Fruit fly (Drosophila melanogaster) whole organism, embryonic: ENCODE data around the gene Gcna.

Source experiments
- Bteb2 ChIP-seq: fragments of 200-800 bp; sonication (Bioruptor generic); optimal IDR thresholded peaks from 2 replicates; lab custom pipeline; 2016; ENCODE audit warnings: missing biosample characterization, missing genetic modification characterization
- CG11504 ChIP-seq: fragments of 200-800 bp; sonication (Bioruptor generic); optimal IDR thresholded peaks from 3 replicates; lab custom pipeline; 2019; ENCODE audit warnings: missing biosample characterization, mild to moderate bottlenecking, missing genetic modification characterization, moderate library complexity
- CG11696 ChIP-seq: fragments of 200-800 bp; sonication (Bioruptor generic); IDR thresholded peaks from 2 replicates; pipeline ENCODE4 v1.3.6; 2022; ENCODE audit warnings: missing biosample characterization, missing genetic modification characterization
- CG12104 ChIP-seq: fragments of 200-800 bp; sonication (Bioruptor generic); optimal IDR thresholded peaks from 3 replicates; lab custom pipeline; 2016; ENCODE audit warnings: missing biosample characterization, missing genetic modification characterization
- CG12155 ChIP-seq: fragments of 200-800 bp; sonication (Bioruptor generic); optimal IDR thresholded peaks from 3 replicates; lab custom pipeline; 2016; ENCODE audit warnings: missing biosample characterization, missing genetic modification characterization
- CG12219 ChIP-seq: fragments of 200-800 bp; sonication (Bioruptor generic); optimal IDR thresholded peaks from 3 replicates; lab custom pipeline; 2018; ENCODE audit warnings: missing biosample characterization, mild to moderate bottlenecking, missing genetic modification characterization
- CG12659 ChIP-seq: fragments of 200-800 bp; sonication (Bioruptor generic); optimal IDR thresholded peaks from 3 replicates; lab custom pipeline; 2017; ENCODE audit warnings: mild to moderate bottlenecking, missing biosample characterization, missing genetic modification reagents, missing genetic modification characterization
- CG12942 ChIP-seq: fragments of 200-800 bp; sonication (Bioruptor generic); optimal IDR thresholded peaks from 3 replicates; lab custom pipeline; 2016; ENCODE audit warnings: missing biosample characterization, missing genetic modification characterization
- CG13123 ChIP-seq: fragments of 200-800 bp; sonication (Bioruptor generic); optimal IDR thresholded peaks from 2 replicates; lab custom pipeline; 2016; ENCODE audit warnings: missing biosample characterization, missing genetic modification characterization
- CG15011 ChIP-seq: fragments of 200-800 bp; sonication (Bioruptor generic); optimal IDR thresholded peaks from 3 replicates; lab custom pipeline; 2018; ENCODE audit warnings: missing biosample characterization, mild to moderate bottlenecking, missing genetic modification characterization
- CG16813 ChIP-seq: fragments of 200-800 bp; sonication (Bioruptor generic); IDR thresholded peaks from 3 replicates; pipeline ENCODE4 v1.3.6; 2022; ENCODE audit warnings: missing biosample characterization, missing genetic modification characterization; ENCODE audit not compliant: partially characterized antibody
- CG17359 ChIP-seq: fragments of 200-800 bp; sonication (Bioruptor generic); optimal IDR thresholded peaks from 3 replicates; lab custom pipeline; 2018; ENCODE audit warnings: missing biosample characterization, mild to moderate bottlenecking, missing genetic modification characterization, moderate library complexity
- CG2889 ChIP-seq: fragments of 200-800 bp; sonication (Bioruptor generic); IDR thresholded peaks from 3 replicates; pipeline ENCODE4 v1.3.6; 2022; ENCODE audit warnings: missing biosample characterization, missing genetic modification characterization
- CG31365 ChIP-seq: fragments of 200-800 bp; sonication (Bioruptor generic); optimal IDR thresholded peaks from 2 replicates; lab custom pipeline; 2018; ENCODE audit warnings: missing biosample characterization, mild to moderate bottlenecking, missing genetic modification characterization
- CG33557 ChIP-seq: fragments of 200-800 bp; sonication (Bioruptor generic); optimal IDR thresholded peaks from 2 replicates; lab custom pipeline; 2019; ENCODE audit warnings: missing biosample characterization, mild to moderate bottlenecking, missing genetic modification characterization, moderate library complexity
- CG34224 ChIP-seq: fragments of 200-800 bp; sonication (Bioruptor generic); IDR thresholded peaks from 3 replicates; pipeline ENCODE4 v1.3.6; 2022; ENCODE audit warnings: missing biosample characterization, missing genetic modification characterization; ENCODE audit not compliant: partially characterized antibody
- CG3838 ChIP-seq: fragments of 200-800 bp; sonication (Bioruptor generic); optimal IDR thresholded peaks from 3 replicates; lab custom pipeline; 2016; ENCODE audit warnings: missing biosample characterization, missing genetic modification characterization
- CG3847 ChIP-seq: fragments of 200-800 bp; sonication (Bioruptor generic); IDR thresholded peaks from 2 replicates; pipeline ENCODE4 v1.3.6; 2022; ENCODE audit warnings: missing biosample characterization, missing genetic modification characterization
- CG5180 ChIP-seq: fragments of 200-800 bp; sonication (Bioruptor generic); optimal IDR thresholded peaks from 3 replicates; lab custom pipeline; 2017; ENCODE audit warnings: missing biosample characterization, missing genetic modification characterization, mild to moderate bottlenecking, moderate library complexity, missing genetic modification reagents
- CG6689 ChIP-seq: fragments of 200-800 bp; sonication (Bioruptor generic); IDR thresholded peaks from 2 replicates; pipeline ENCODE4 v1.3.6; 2022; ENCODE audit warnings: missing biosample characterization, missing genetic modification characterization
- CG6854 ChIP-seq: fragments of 200-800 bp; sonication (Bioruptor generic); optimal IDR thresholded peaks from 3 replicates; lab custom pipeline; 2017; ENCODE audit warnings: missing biosample characterization, mild to moderate bottlenecking, missing genetic modification characterization
- CG7556 ChIP-seq: fragments of 200-800 bp; sonication (Bioruptor generic); optimal IDR thresholded peaks from 2 replicates; lab custom pipeline; 2017; ENCODE audit warnings: missing biosample characterization, mild to moderate bottlenecking, missing genetic modification characterization
- CG8290 ChIP-seq, 3 experiments: fragments of 200-800 bp; sonication (Bioruptor generic); optimal IDR thresholded peaks; 2 replicates each; lab custom pipeline; 2016 to 2019; ENCODE audit warnings: missing biosample characterization in 3 of 3, missing genetic modification characterization in 3 of 3, mild to moderate bottlenecking in 2 of 3, moderate library complexity in 1 of 3
- CG8359 ChIP-seq: fragments of 200-800 bp; sonication (Bioruptor generic); optimal IDR thresholded peaks from 2 replicates; lab custom pipeline; 2017; ENCODE audit warnings: missing biosample characterization, mild to moderate bottlenecking, missing genetic modification characterization, borderline replicate concordance
- CG8765 ChIP-seq: fragments of 200-800 bp; sonication (Bioruptor generic); IDR thresholded peaks from 2 replicates; pipeline ENCODE4 v1.3.6; 2022; ENCODE audit warnings: missing biosample characterization, missing genetic modification characterization
- CG9727 ChIP-seq: fragments of 200-800 bp; sonication (Bioruptor generic); optimal IDR thresholded peaks from 3 replicates; lab custom pipeline; 2017; ENCODE audit warnings: missing biosample characterization, mild to moderate bottlenecking, missing genetic modification characterization
- CG9932 ChIP-seq: fragments of 200-800 bp; sonication (Bioruptor generic); IDR thresholded peaks from 2 replicates; pipeline ENCODE4 v1.3.6; 2022; ENCODE audit warnings: missing biosample characterization, missing genetic modification characterization
- Dref ChIP-seq: fragments of 200-800 bp; sonication (Bioruptor generic); IDR thresholded peaks from 2 replicates; pipeline ENCODE4 v1.3.6; 2022; ENCODE audit warnings: missing biosample characterization, missing genetic modification characterization
- ERR ChIP-seq: fragments of 200-800 bp; sonication (Bioruptor generic); optimal IDR thresholded peaks from 2 replicates; lab custom pipeline; 2016; ENCODE audit warnings: missing biosample characterization, missing genetic modification characterization
- GATAe ChIP-seq: fragments of 200-800 bp; sonication (Bioruptor generic); conservative IDR thresholded peaks from 2 replicates; pipeline ENCODE4 v1.3.6; 2022; ENCODE audit warnings: missing biosample characterization, missing genetic modification characterization
- HLH54F ChIP-seq: fragments of 200-800 bp; sonication (Bioruptor generic); optimal IDR thresholded peaks from 3 replicates; lab custom pipeline; 2016; ENCODE audit warnings: missing biosample characterization, missing genetic modification characterization
- MTF-1 ChIP-seq: fragments of 200-800 bp; sonication (Bioruptor generic); optimal IDR thresholded peaks from 2 replicates; lab custom pipeline; 2018; ENCODE audit warnings: missing biosample characterization, mild to moderate bottlenecking, missing genetic modification characterization, borderline replicate concordance
- Nf-YA ChIP-seq: fragments of 200-800 bp; sonication (Bioruptor generic); IDR thresholded peaks from 2 replicates; pipeline ENCODE4 v1.3.6; 2022; ENCODE audit warnings: missing biosample characterization, missing genetic modification characterization
- Nf-YC ChIP-seq: fragments of 200-800 bp; optimal IDR thresholded peaks from 3 replicates; lab custom pipeline; 2019; ENCODE audit warnings: missing biosample characterization, mild to moderate bottlenecking, missing genetic modification characterization, moderate library complexity
- Trl ChIP-seq, 3 experiments: fragments of >200 bp in 2 of 3; fragments of 200-800 bp in 1 of 3; sonication (Bioruptor generic) in 1 of 3; optimal IDR thresholded peaks; 2 replicates in 1 of 3; 3 replicates in 2 of 3; lab custom pipeline; 2016 to 2017; ENCODE audit warnings: missing biosample characterization in 1 of 3, missing genetic modification characterization in 1 of 3
- dati ChIP-seq: fragments of 200-800 bp; sonication (Bioruptor generic); IDR thresholded peaks from 2 replicates; pipeline ENCODE4 v1.3.6; 2022; ENCODE audit warnings: missing biosample characterization, missing genetic modification characterization
- dmrt99B ChIP-seq: fragments of 200-800 bp; sonication (Bioruptor generic); optimal IDR thresholded peaks from 2 replicates; lab custom pipeline; 2018; ENCODE audit warnings: missing biosample characterization, mild to moderate bottlenecking, missing genetic modification characterization, moderate library complexity
- ewg ChIP-seq: fragments of 200-800 bp; sonication (Bioruptor generic); optimal IDR thresholded peaks from 3 replicates; lab custom pipeline; 2017; ENCODE audit warnings: mild to moderate bottlenecking, missing biosample characterization, missing genetic modification reagents, missing genetic modification characterization
- gcm2 ChIP-seq: fragments of 200-800 bp; sonication (Bioruptor generic); optimal IDR thresholded peaks from 2 replicates; lab custom pipeline; 2016; ENCODE audit warnings: missing biosample characterization, missing genetic modification characterization
- grau ChIP-seq: fragments of 200-800 bp; optimal IDR thresholded peaks from 3 replicates; lab custom pipeline; 2019; ENCODE audit warnings: missing biosample characterization, mild to moderate bottlenecking, missing genetic modification characterization, moderate library complexity
- ham ChIP-seq: fragments of 200-800 bp; sonication (Bioruptor generic); IDR thresholded peaks from 2 replicates; pipeline ENCODE4 v1.3.6; 2022; ENCODE audit warnings: missing biosample characterization, missing genetic modification characterization
- insv ChIP-seq, 2 experiments: fragments of 200-800 bp; sonication (Bioruptor generic); optimal IDR thresholded peaks; 3 replicates each; lab custom pipeline; 2016 to 2018; ENCODE audit warnings: missing biosample characterization in 2 of 2, missing genetic modification characterization in 2 of 2
- jumu ChIP-seq: fragments of 200-800 bp; sonication (Bioruptor generic); optimal IDR thresholded peaks from 3 replicates; lab custom pipeline; 2016; ENCODE audit warnings: missing biosample characterization, missing genetic modification characterization
- ken ChIP-seq: fragments of 200-800 bp; sonication (Bioruptor generic); IDR thresholded peaks from 3 replicates; pipeline ENCODE4 v1.3.6; 2022; ENCODE audit warnings: missing biosample characterization, missing genetic modification characterization
- odd ChIP-seq: fragments of 200-800 bp; sonication (Bioruptor generic); optimal IDR thresholded peaks from 2 replicates; lab custom pipeline; 2017; ENCODE audit warnings: missing biosample characterization, mild to moderate bottlenecking, missing genetic modification characterization
- pnt ChIP-seq: fragments of 200-800 bp; sonication (Bioruptor generic); optimal IDR thresholded peaks from 3 replicates; lab custom pipeline; 2016; ENCODE audit warnings: missing biosample characterization, missing genetic modification characterization
- pum ChIP-seq: fragments of 200-800 bp; sonication (Bioruptor generic); optimal IDR thresholded peaks from 2 replicates; lab custom pipeline; 2016; ENCODE audit warnings: missing biosample characterization, missing genetic modification characterization
- slou ChIP-seq: fragments of 200-800 bp; sonication (Bioruptor generic); optimal IDR thresholded peaks from 3 replicates; lab custom pipeline; 2016; ENCODE audit warnings: missing biosample characterization, missing genetic modification characterization
- slp2 ChIP-seq: fragments of 200-800 bp; sonication (Bioruptor generic); optimal IDR thresholded peaks from 2 replicates; lab custom pipeline; 2016; ENCODE audit warnings: missing biosample characterization, missing genetic modification characterization
- yki ChIP-seq: fragments of >200 bp; optimal IDR thresholded peaks from 3 replicates; lab custom pipeline; 2018

Gene Gcna

dm6 chrX:1854070-1854469 is 11.6 kb downstream of the Gcna start:
- TF ChIP-seq CG9727 (peak; percentile 57), grau (tag; lab: Kevin White, UChicago) (peak; percentile 30), CG17359 (tag; lab: Kevin White, UChicago) (peak; percentile 55), CG12104 (peak; percentile 49), CG11696 (GFP tag; lab: Robert Waterston, UW) (0 out of 2 replicates have a peak, but pooled peaks have one; percentile 49), Bteb2 (peak; percentile 79), ham (GFP tag; lab: Robert Waterston, UW) (peak; percentile 66; the same call in 1 of the 2 replicates), ewg (GFP tag; lab: Kevin White, UChicago) (peak; percentile 9), CG2889 (GFP tag; lab: Robert Waterston, UW) (peak; percentile 65; the same call in 2 of the 3 replicates), GATAe (peak; percentile 34; the same call in 1 of the 2 replicates), CG15011 (GFP tag; lab: Kevin White, UChicago) (peak; percentile 67), pum (GFP tag; lab: Kevin White, UChicago) (no peak), gcm2 (GFP tag; lab: Kevin White, UChicago) (peak; percentile 48), CG16813 (GFP tag; lab: Robert Waterston, UW) (no peak), Trl (optimal IDR thresholded peaks at IDR 0.05; lab: Kevin White, UChicago) (no peak), Trl (GFP tag; optimal IDR thresholded peaks at IDR 0.05; lab: Kevin White, UChicago) (peak; percentile 80), CG33557 (no peak), CG8290 (GFP tag; optimal IDR thresholded peaks at IDR 0.05; lab: Kevin White, UChicago) (no peak), CG8290 (tag; optimal IDR thresholded peaks at IDR 0.05; lab: Kevin White, UChicago) (peak in 1 of 2 experiments; percentile 96), HLH54F (GFP tag; lab: Kevin White, UChicago) (peak; percentile 11), CG3838 (GFP tag; lab: Kevin White, UChicago) (peak; percentile 42), CG8765 (GFP tag; lab: Robert Waterston, UW) (no peak), jumu (peak; percentile 51), CG9932 (GFP tag; lab: Robert Waterston, UW) (peak; percentile 52), ERR (GFP tag; lab: Kevin White, UChicago) (peak; percentile 69), CG34224 (no peak), CG3847 (GFP tag; lab: Robert Waterston, UW) (peak; percentile 52), CG31365 (tag; lab: Kevin White, UChicago) (peak; percentile 66), yki (lab: Kevin White, UChicago) (no peak), CG6854 (GFP tag; lab: Kevin White, UChicago) (peak; percentile 89), CG12659 (GFP tag; lab: Kevin White, UChicago) (peak; percentile 77), Nf-YA (GFP tag; lab: Robert Waterston, UW) (peak; percentile 74), CG12155 (peak; percentile 6), dati (GFP tag; lab: Robert Waterston, UW) (no peak), CG12942 (GFP tag; lab: Kevin White, UChicago) (peak; percentile 55), CG8359 (no peak), CG11504 (tag; lab: Kevin White, UChicago) (peak; percentile 30), ken (GFP tag; lab: Robert Waterston, UW) (no peak), CG13123 (GFP tag; lab: Kevin White, UChicago) (peak; percentile 40), slp2 (no peak), pnt (GFP tag; lab: Kevin White, UChicago) (peak; percentile 44), Nf-YC (tag; lab: Kevin White, UChicago) (peak; percentile 35), slou (GFP tag; lab: Kevin White, UChicago) (peak; percentile 56), insv (GFP tag; optimal IDR thresholded peaks at IDR 0.05; lab: Kevin White, UChicago) (peak in 1 of 2 experiments; percentile 51), Dref (GFP tag; lab: Robert Waterston, UW) (no peak), odd (GFP tag; lab: Kevin White, UChicago) (peak; percentile 68), CG7556 (GFP tag; lab: Kevin White, UChicago) (peak; percentile 72), dmrt99B (tag; lab: Kevin White, UChicago) (peak; percentile 26), CG5180 (peak; percentile 66), CG12219 (GFP tag; lab: Kevin White, UChicago) (peak; percentile 47), CG6689 (peak; percentile 23; the same call in 1 of the 2 replicates), MTF-1 (GFP tag; lab: Kevin White, UChicago) (peak; percentile 60)
